Worm (Caenorhabditis elegans): ENCODE data around the gene glb-2.
"Not testable (repeated sequence)": the region's sequence is repeated elsewhere in the genome, so short reads cannot be mapped to it uniquely, and the experiment has no call there.

glb-2 gene

ce11 chrIV:7274969-7275548 is 12.0 kb upstream of the glb-2 start:
- TF ChIP-seq him-1 (tag; optimal IDR thresholded peaks at IDR 0.05) = no peak
- TF ChIP-seq W03F9.2 (tag; optimal IDR thresholded peaks at IDR 0.05) = no peak
- TF ChIP-seq dao-5 (tag; optimal IDR thresholded peaks at IDR 0.05) = no peak

- no peak for TF ChIP-seq W03F9.2 (tag; optimal IDR thresholded peaks at IDR 0.05)
- no peak for TF ChIP-seq dao-5 (tag; optimal IDR thresholded peaks at IDR 0.05)
- no peak for TF ChIP-seq him-1 (tag; optimal IDR thresholded peaks at IDR 0.05)
Observed at ce11 chrIV:7260587-7260986, 2.5 kb downstream of the glb-2 start, which contains the start of gene C06E4.3. Gene C06E4.3, plus strand, starts transcription at chrIV:7260875.

- TF ChIP-seq W03F9.2 (tag; optimal IDR thresholded peaks at IDR 0.05) = no peak
- TF ChIP-seq dao-5 (tag; optimal IDR thresholded peaks at IDR 0.05) = no peak
- no peak for TF ChIP-seq him-1 (tag; optimal IDR thresholded peaks at IDR 0.05)
Observed at ce11 chrIV:7258253-7258652, 4.8 kb downstream of the glb-2 start, which contains the start of gene C06E4.6. Gene C06E4.6, minus strand, starts transcription at chrIV:7258303.

- TF ChIP-seq dao-5, W03F9.2, him-1 (tag; optimal IDR thresholded peaks at IDR 0.05): not testable (repeated sequence)
Observed at ce11 chrIV:7254690-7255089, 8.3 kb downstream of the glb-2 start, which contains the start of gene C06E4.5. Gene C06E4.5, plus strand, starts transcription at chrIV:7254990.

- TF ChIP-seq dao-5 (tag; optimal IDR thresholded peaks at IDR 0.05) (no peak), him-1 (tag; optimal IDR thresholded peaks at IDR 0.05) (no peak), W03F9.2 (tag; optimal IDR thresholded peaks at IDR 0.05) (no peak)
Observed at ce11 chrIV:7253271-7253670, 9.8 kb downstream of the glb-2 start.

ce11 chrIV:7250158-7250557 is 12.9 kb downstream of the glb-2 start, which contains the start of gene D2024.18:
Gene D2024.18, plus strand, starts transcription at chrIV:7250458.
- TF ChIP-seq him-1 (tag; optimal IDR thresholded peaks at IDR 0.05) (no peak), W03F9.2 (tag; optimal IDR thresholded peaks at IDR 0.05) (no peak), dao-5 (tag; optimal IDR thresholded peaks at IDR 0.05) (no peak)

ce11 chrIV:7247243-7247642 is 15.8 kb downstream of the glb-2 start, which contains the start of gene D2024.1:
Gene D2024.1, plus strand, starts transcription at chrIV:7247543.
- not testable (repeated sequence) for TF ChIP-seq W03F9.2, him-1, dao-5 (tag; optimal IDR thresholded peaks at IDR 0.05)

- TF ChIP-seq him-1 (tag; optimal IDR thresholded peaks at IDR 0.05) (no peak), dao-5 (tag; optimal IDR thresholded peaks at IDR 0.05) (no peak), W03F9.2 (tag; optimal IDR thresholded peaks at IDR 0.05) (no peak)
Observed at ce11 chrIV:7246553-7246952, 16.5 kb downstream of the glb-2 start, which contains the start of gene col-114. Gene col-114, minus strand, starts transcription at chrIV:7246653.

- TF ChIP-seq dao-5 (tag; optimal IDR thresholded peaks at IDR 0.05) (no peak), W03F9.2 (tag; optimal IDR thresholded peaks at IDR 0.05) (no peak), him-1 (tag; optimal IDR thresholded peaks at IDR 0.05) (no peak)
Observed at ce11 chrIV:7245592-7245991, 17.4 kb downstream of the glb-2 start.

- TF ChIP-seq dao-5 (tag; optimal IDR thresholded peaks at IDR 0.05) (no peak), W03F9.2 (tag; optimal IDR thresholded peaks at IDR 0.05) (no peak)
Observed at ce11 chrIV:7243913-7244312, 19.1 kb downstream of the glb-2 start, which contains the start of gene afmd-1. Gene afmd-1, plus strand, starts transcription at chrIV:7244228.

- TF ChIP-seq W03F9.2 (tag; optimal IDR thresholded peaks at IDR 0.05) (no peak), him-1 (tag; optimal IDR thresholded peaks at IDR 0.05) (no peak), dao-5 (tag; optimal IDR thresholded peaks at IDR 0.05) (no peak)
Observed at ce11 chrIV:7242220-7242789, 20.7 kb downstream of the glb-2 start, which contains the start of gene gstk-2. Gene gstk-2, minus strand, starts transcription at chrIV:7242270.

ce11 chrIV:7240564-7240963 is 22.5 kb downstream of the glb-2 start:
- TF ChIP-seq dao-5 (tag; optimal IDR thresholded peaks at IDR 0.05) = no peak
- TF ChIP-seq W03F9.2 (tag; optimal IDR thresholded peaks at IDR 0.05) = no peak
- no peak for TF ChIP-seq him-1 (tag; optimal IDR thresholded peaks at IDR 0.05)

ce11 chrIV:7237668-7238214 is 25.3 kb downstream of the glb-2 start, which contains the start of gene elo-3:
Gene elo-3, plus strand, starts transcription at chrIV:7237718.
- TF ChIP-seq him-1 (tag; optimal IDR thresholded peaks at IDR 0.05) (no peak), dao-5 (tag; optimal IDR thresholded peaks at IDR 0.05) (no peak), W03F9.2 (tag; optimal IDR thresholded peaks at IDR 0.05) (no peak)

ce11 chrIV:7236248-7236772 is 26.7 kb downstream of the glb-2 start:
- TF ChIP-seq W03F9.2 (tag; optimal IDR thresholded peaks at IDR 0.05) (no peak), dao-5 (tag; optimal IDR thresholded peaks at IDR 0.05) (no peak), him-1 (tag; optimal IDR thresholded peaks at IDR 0.05) (no peak)

All from whole organism, L4/young adult.